Worm (Caenorhabditis elegans) whole organism, L3 larva: ENCODE measurements around the gene K09F6.9.

ENCODE experiments used
- aly-2 ChIP-seq: fragments of 150-350 bp; optimal IDR thresholded peaks from 2 replicates; lab custom pipeline; 2014; ENCODE audit warnings: missing biosample characterization, missing genetic modification characterization
- ceh-28 ChIP-seq: fragments of 150-350 bp; optimal IDR thresholded peaks from 2 replicates; lab custom pipeline; 2014; ENCODE audit warnings: missing biosample characterization, missing genetic modification reagents, missing genetic modification characterization
- ceh-82 ChIP-seq: fragments of 150-350 bp; optimal IDR thresholded peaks from 2 replicates; lab custom pipeline; 2014; ENCODE audit warnings: missing biosample characterization, missing genetic modification characterization
- ceh-9 ChIP-seq: sonication (generic microtip); optimal IDR thresholded peaks from 2 replicates; lab custom pipeline; 2018; ENCODE audit warnings: missing biosample characterization, missing genetic modification characterization
- daf-12 ChIP-seq: fragments of 150-350 bp; optimal IDR thresholded peaks from 2 replicates; lab custom pipeline; 2014; ENCODE audit warnings: missing biosample characterization, missing genetic modification reagents, missing genetic modification characterization
- egl-27 ChIP-seq: sonication (generic microtip); optimal IDR thresholded peaks from 4 replicates; lab custom pipeline; 2017; ENCODE audit warnings: missing biosample characterization, missing genetic modification reagents, missing genetic modification characterization
- egl-5 ChIP-seq: fragments of 150-350 bp; optimal IDR thresholded peaks from 2 replicates; lab custom pipeline; 2017; ENCODE audit warnings: missing biosample characterization, missing genetic modification reagents, missing genetic modification characterization, inconsistent platforms
- elt-2 ChIP-seq: sonication (generic microtip); optimal IDR thresholded peaks from 2 replicates; lab custom pipeline; 2016; ENCODE audit warnings: missing genetic modification reagents, mild to moderate bottlenecking, missing genetic modification characterization, missing compliant biosample characterization
- elt-3 ChIP-seq, 3 experiments: fragments of 150-350 bp in 1 of 3; sonication (generic microtip) in 2 of 3; optimal IDR thresholded peaks; 2 replicates in 2 of 3; 4 replicates in 1 of 3; lab custom pipeline; 2014 to 2017; ENCODE audit warnings: missing biosample characterization in 3 of 3, missing genetic modification characterization in 3 of 3
- fkh-10 ChIP-seq: sonication (generic microtip); optimal IDR thresholded peaks from 2 replicates; lab custom pipeline; 2017; ENCODE audit warnings: missing biosample characterization, missing genetic modification reagents, missing genetic modification characterization
- fkh-2 ChIP-seq: fragments of 150-350 bp; optimal IDR thresholded peaks from 2 replicates; lab custom pipeline; 2014; ENCODE audit warnings: missing biosample characterization, missing genetic modification reagents, missing genetic modification characterization
- fos-1 ChIP-seq: fragments of 150-350 bp; optimal IDR thresholded peaks from 2 replicates; lab custom pipeline; 2014; ENCODE audit warnings: missing biosample characterization, missing genetic modification characterization
- hmg-11 ChIP-seq: sonication (generic microtip); optimal IDR thresholded peaks from 2 replicates; lab custom pipeline; 2016; ENCODE audit warnings: missing genetic modification characterization, missing compliant biosample characterization
- lin-39 ChIP-seq: fragments of 150-350 bp; optimal IDR thresholded peaks from 2 replicates; lab custom pipeline; 2018; ENCODE audit warnings: missing biosample characterization, missing genetic modification reagents, missing genetic modification characterization
- lsy-12 ChIP-seq: sonication (generic microtip); optimal IDR thresholded peaks from 2 replicates; lab custom pipeline; 2016; ENCODE audit warnings: mild to moderate bottlenecking, missing genetic modification characterization, missing compliant biosample characterization
- mdl-1 ChIP-seq: fragments of 150-350 bp; optimal IDR thresholded peaks from 2 replicates; lab custom pipeline; 2014; ENCODE audit warnings: missing biosample characterization, missing genetic modification characterization
- mml-1 ChIP-seq: fragments of 150-350 bp; sonication (generic microtip); optimal IDR thresholded peaks from 3 replicates; lab custom pipeline; 2014; ENCODE audit warnings: missing biosample characterization, missing genetic modification characterization
- nfya-1 ChIP-seq: sonication (generic microtip); optimal IDR thresholded peaks from 2 replicates; lab custom pipeline; 2017; ENCODE audit warnings: missing genetic modification characterization, mild to moderate bottlenecking, missing compliant biosample characterization, antibody characterized with exemption, moderate library complexity; ENCODE audit not compliant: insufficient read depth
- nhr-11 ChIP-seq: fragments of 150-350 bp; optimal IDR thresholded peaks from 2 replicates; lab custom pipeline; 2014; ENCODE audit warnings: missing biosample characterization, missing genetic modification characterization
- nhr-12 ChIP-seq: fragments of 150-350 bp; optimal IDR thresholded peaks from 2 replicates; lab custom pipeline; 2014; ENCODE audit warnings: missing biosample characterization, missing genetic modification characterization
- nhr-23 ChIP-seq: fragments of 150-350 bp; optimal IDR thresholded peaks from 2 replicates; lab custom pipeline; 2014; ENCODE audit warnings: missing biosample characterization, missing genetic modification reagents, missing genetic modification characterization
- nhr-237 ChIP-seq: fragments of 150-350 bp; optimal IDR thresholded peaks from 2 replicates; lab custom pipeline; 2014; ENCODE audit warnings: missing biosample characterization, missing genetic modification characterization
- nhr-25 ChIP-seq: sonication (generic microtip); optimal IDR thresholded peaks from 2 replicates; lab custom pipeline; 2017; ENCODE audit warnings: missing biosample characterization, missing genetic modification characterization
- nhr-28 ChIP-seq: fragments of 150-350 bp; optimal IDR thresholded peaks from 2 replicates; lab custom pipeline; 2014; ENCODE audit warnings: missing biosample characterization, missing genetic modification characterization
- nhr-43 ChIP-seq: sonication (generic microtip); optimal IDR thresholded peaks from 2 replicates; lab custom pipeline; 2016; ENCODE audit warnings: mild to moderate bottlenecking, missing genetic modification characterization, missing compliant biosample characterization; ENCODE audit not compliant: poor library complexity, severe bottlenecking
- nhr-76 ChIP-seq: fragments of 150-350 bp; sonication (generic microtip); optimal IDR thresholded peaks from 5 replicates; lab custom pipeline; 2014; ENCODE audit warnings: missing biosample characterization, missing genetic modification characterization
- nhr-77 ChIP-seq: fragments of 150-350 bp; optimal IDR thresholded peaks from 2 replicates; lab custom pipeline; 2014; ENCODE audit warnings: missing biosample characterization, missing genetic modification characterization
- pqm-1 ChIP-seq: fragments of 150-350 bp; optimal IDR thresholded peaks from 2 replicates; lab custom pipeline; 2017; ENCODE audit warnings: missing biosample characterization, missing genetic modification characterization, inconsistent platforms
- sea-2 ChIP-seq: fragments of 150-350 bp; sonication (generic microtip); optimal IDR thresholded peaks from 4 replicates; lab custom pipeline; 2014; ENCODE audit warnings: missing biosample characterization, missing genetic modification reagents, missing genetic modification characterization
- skn-1 ChIP-seq: fragments of 150-350 bp; optimal IDR thresholded peaks from 2 replicates; lab custom pipeline; 2014; ENCODE audit warnings: missing biosample characterization, missing genetic modification characterization
- tbx-2 ChIP-seq: sonication (generic microtip); optimal IDR thresholded peaks from 2 replicates; lab custom pipeline; 2016; ENCODE audit warnings: mild to moderate bottlenecking, missing genetic modification characterization, missing compliant biosample characterization
- unc-39 ChIP-seq: sonication (generic microtip); optimal IDR thresholded peaks from 4 replicates; lab custom pipeline; 2017; ENCODE audit warnings: missing biosample characterization, missing genetic modification characterization
- ztf-11 ChIP-seq: fragments of 150-350 bp; optimal IDR thresholded peaks from 2 replicates; lab custom pipeline; 2014; ENCODE audit warnings: missing biosample characterization, missing genetic modification characterization
- ztf-4 ChIP-seq: fragments of 150-350 bp; optimal IDR thresholded peaks from 2 replicates; lab custom pipeline; 2014; ENCODE audit warnings: missing biosample characterization, missing genetic modification characterization

Gene K09F6.9

DNA sequence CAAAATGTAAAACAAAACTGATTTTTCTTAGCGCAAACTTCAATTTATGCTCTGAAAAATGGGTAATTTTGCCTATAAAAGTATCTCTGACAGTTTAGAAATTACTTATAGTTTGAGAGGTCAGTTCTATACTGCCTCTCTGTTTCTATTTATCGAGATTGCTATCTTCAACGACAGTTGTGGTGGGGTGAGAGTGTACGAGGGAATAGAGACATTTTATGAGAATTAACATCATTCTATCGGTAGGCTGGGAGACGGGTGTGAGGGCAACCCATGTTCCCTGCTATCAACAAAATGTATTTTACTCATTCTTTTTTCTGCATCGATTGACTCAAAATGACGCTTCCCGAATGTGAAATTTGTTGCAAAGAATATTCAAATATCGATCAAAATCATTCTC lies 37.6 kb upstream of the K09F6.9 start, which contains the start of gene ZK1240.3:
Gene ZK1240.3, plus strand, starts transcription at position 238 of the 400 bp plus-strand sequence.
- TF ChIP-seq ceh-82 (no peak), pqm-1 (tag; lab: Kevin White, UChicago) (peak; percentile 59), elt-2 (tag; lab: Kevin White, UChicago) (peak; percentile 82)
- TF ChIP-seq, all 47 proteins: peak for 2

DNA sequence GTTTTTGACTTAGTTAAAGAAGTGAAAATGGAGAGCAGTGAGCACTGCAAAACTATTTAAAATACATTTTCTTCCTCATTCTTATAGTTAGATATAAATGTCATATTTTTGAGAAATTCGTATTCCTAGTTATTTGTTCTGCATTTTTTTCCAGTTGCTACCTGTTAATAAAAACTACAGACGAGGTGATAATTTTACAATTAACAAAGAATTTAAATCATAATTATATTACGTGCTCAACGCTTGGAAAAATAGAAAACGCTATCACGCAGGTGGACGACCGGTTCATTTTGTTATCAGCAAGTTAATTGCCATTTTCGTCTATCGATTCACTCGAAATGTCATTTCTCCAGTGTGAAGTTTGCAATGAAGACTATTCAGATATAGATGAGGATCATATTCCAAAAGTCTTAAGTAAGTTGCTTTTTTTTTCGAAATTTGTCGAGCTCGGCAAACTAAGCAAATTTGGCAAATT lies 35.4 kb upstream of the K09F6.9 start, which contains the start of the genes ZK1240.5 and ZK1240.9:
Gene ZK1240.5, minus strand, starts transcription at position 51 of the 475 bp plus-strand sequence.
Gene ZK1240.9, plus strand, starts transcription at position 307 of the 475 bp plus-strand sequence.
- TF ChIP-seq nhr-43 (tag; lab: Kevin White, UChicago) (no peak), nhr-25 (no peak), elt-2 (tag; lab: Kevin White, UChicago) (peak; percentile 74), nhr-12 (tag; lab: Kevin White, UChicago) (no peak), mml-1 (tag; lab: Kevin White, UChicago) (no peak), ztf-11 (tag; lab: Kevin White, UChicago) (no peak), daf-12 (tag; lab: Kevin White, UChicago) (no peak)

DNA sequence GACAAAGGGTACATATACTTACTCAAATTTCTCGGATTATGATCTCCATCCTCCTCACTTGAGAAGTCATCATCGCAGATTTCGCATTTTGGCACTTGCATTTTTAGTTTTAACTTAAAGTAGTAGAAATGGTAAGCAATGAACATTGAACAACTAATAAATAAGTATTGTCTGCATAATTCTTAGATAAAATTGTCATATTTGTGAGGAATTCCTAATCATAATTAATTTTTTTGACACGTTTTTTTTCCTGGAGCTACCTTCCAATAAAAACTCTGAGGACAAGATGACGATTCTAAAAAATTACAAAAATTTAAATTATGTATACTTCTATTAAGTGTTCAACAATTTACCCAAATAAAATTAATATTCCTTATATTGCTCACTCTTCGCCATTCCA lies 30.2 kb upstream of the K09F6.9 start, which contains the start of the genes trim-21 and B0281.1:
Gene trim-21, minus strand, starts transcription at position 101 of the 400 bp plus-strand sequence.
Gene B0281.1, plus strand, starts transcription at position 321 of the 400 bp plus-strand sequence.
- TF ChIP-seq nhr-28 (tag; lab: Kevin White, UChicago) (no peak), nhr-25 (no peak), lsy-12 (tag; lab: Kevin White, UChicago) (no peak), nhr-76 (tag; lab: Kevin White, UChicago) (no peak), nhr-77 (tag; lab: Kevin White, UChicago) (no peak), sea-2 (GFP tag; lab: Kevin White, UChicago) (no peak), hmg-11 (tag; lab: Kevin White, UChicago) (no peak), elt-3 (tag; optimal IDR thresholded peaks at IDR 0.05; lab: Kevin White, UChicago) (no peak), nhr-43 (tag; lab: Kevin White, UChicago) (no peak), nhr-237 (tag; lab: Kevin White, UChicago) (no peak), skn-1 (no peak), egl-27 (tag; lab: Kevin White, UChicago) (no peak), fkh-10 (GFP tag; lab: Kevin White, UChicago) (no peak)

DNA sequence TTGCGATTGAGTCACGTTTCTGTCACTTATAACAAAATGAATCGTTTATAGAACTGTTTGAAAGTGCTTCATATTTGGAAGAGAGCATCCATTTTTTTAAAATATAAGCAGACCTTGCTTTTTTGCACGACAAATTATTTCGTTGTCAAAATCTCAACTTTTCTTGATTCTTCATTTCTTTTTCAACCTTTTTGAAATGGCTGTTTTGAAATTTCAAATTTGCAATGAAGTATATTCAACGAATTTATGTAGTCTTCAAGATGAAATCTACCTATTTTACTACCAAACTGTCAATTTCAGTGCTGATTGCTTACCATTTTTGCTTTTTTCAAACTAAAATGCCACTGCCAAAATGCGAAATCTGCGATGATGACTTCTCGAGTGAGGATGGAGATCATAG lies 24.2 kb upstream of the K09F6.9 start, which contains the start of gene B0281.3:
Gene B0281.3, plus strand, starts transcription at position 301 of the 400 bp plus-strand sequence.
- TF ChIP-seq nhr-11 (tag; lab: Kevin White, UChicago) (no peak), nhr-25 (no peak), sea-2 (GFP tag; lab: Kevin White, UChicago) (no peak), aly-2 (tag; lab: Kevin White, UChicago) (no peak), ztf-11 (tag; lab: Kevin White, UChicago) (no peak)

DNA sequence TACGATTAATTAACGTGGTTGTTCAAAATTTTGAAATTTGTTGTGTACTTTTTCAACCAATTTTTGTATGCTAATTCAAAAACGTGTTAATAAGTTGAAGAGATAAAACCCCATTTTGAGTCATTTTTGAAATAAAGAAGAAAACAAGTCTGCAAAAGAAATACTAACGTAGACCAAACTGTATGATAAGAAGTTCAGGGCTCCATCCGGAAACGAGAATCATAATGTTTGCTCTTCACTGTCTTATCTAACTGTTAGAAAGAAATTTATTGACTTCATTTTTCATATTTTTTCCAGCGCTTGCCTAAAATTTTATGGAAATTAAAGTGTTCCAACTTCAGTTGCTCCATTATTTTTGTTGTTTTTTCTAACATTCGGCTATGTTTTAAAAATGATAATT lies 23.0 kb upstream of the K09F6.9 start:
- TF ChIP-seq fos-1 (tag; lab: Kevin White, UChicago), result no peak
- TF ChIP-seq pqm-1 (tag; lab: Kevin White, UChicago), result peak; percentile 59
- TF ChIP-seq elt-2 (tag; lab: Kevin White, UChicago), result peak; percentile 56

DNA sequence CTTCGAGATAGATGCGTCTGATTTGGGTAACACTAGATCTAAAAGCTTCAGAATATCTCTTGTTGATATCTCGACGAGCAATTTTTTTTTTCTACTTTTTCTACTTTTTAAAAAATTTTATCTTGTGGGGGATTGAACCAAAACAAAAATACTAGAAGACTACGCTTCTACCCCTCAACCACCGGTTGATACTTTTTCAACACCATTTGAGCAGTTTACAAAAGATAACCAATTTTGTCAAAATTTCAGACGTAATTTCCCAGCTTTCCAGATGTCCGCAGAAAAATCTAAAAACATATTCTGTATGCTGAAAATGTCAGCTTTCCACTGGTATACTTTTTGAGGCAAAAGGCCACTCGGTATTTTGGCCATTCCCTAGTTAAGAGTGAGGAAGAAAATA lies 22.1 kb upstream of the K09F6.9 start:
- TF ChIP-seq daf-12 (tag; lab: Kevin White, UChicago) (no peak), sea-2 (GFP tag; lab: Kevin White, UChicago) (no peak), nfya-1 (no peak), fkh-2 (tag; lab: Kevin White, UChicago) (no peak), nhr-76 (tag; lab: Kevin White, UChicago) (no peak), lin-39 (no peak), nhr-237 (tag; lab: Kevin White, UChicago) (no peak), tbx-2 (tag; lab: Kevin White, UChicago) (no peak), egl-27 (tag; lab: Kevin White, UChicago) (no peak), nhr-25 (no peak), fkh-10 (GFP tag; lab: Kevin White, UChicago) (no peak), nhr-23 (tag; lab: Kevin White, UChicago) (no peak), unc-39 (tag; lab: Kevin White, UChicago) (no peak), egl-5 (tag; lab: Kevin White, UChicago) (no peak), lsy-12 (tag; lab: Kevin White, UChicago) (no peak), ceh-28 (tag; lab: Kevin White, UChicago) (no peak), ceh-9 (tag; lab: Kevin White, UChicago) (no peak), fos-1 (tag; lab: Kevin White, UChicago) (no peak), ztf-4 (tag; lab: Kevin White, UChicago) (no peak), mdl-1 (tag; lab: Kevin White, UChicago) (no peak)
